Fruit fly (Drosophila melanogaster) whole organism, adult: Measurements from ENCODE around the gene alpha-Est3.

Experiments
- CG11617 ChIP-seq: fragments of 200-800 bp; sonication (Bioruptor generic); optimal IDR thresholded peaks from 2 replicates; lab custom pipeline; 2017; ENCODE audit warnings: mild to moderate bottlenecking, missing biosample characterization, missing genetic modification reagents, missing genetic modification characterization
- CG12768 ChIP-seq: fragments of 200-800 bp; sonication (Bioruptor generic); optimal IDR thresholded peaks from 2 replicates; lab custom pipeline; 2017; ENCODE audit warnings: missing biosample characterization, missing genetic modification characterization, mild to moderate bottlenecking, moderate library complexity, missing genetic modification reagents
- CG14711 ChIP-seq: fragments of 200-800 bp; sonication (Bioruptor generic); optimal IDR thresholded peaks from 2 replicates; lab custom pipeline; 2018; ENCODE audit warnings: missing biosample characterization, mild to moderate bottlenecking, missing genetic modification characterization, moderate library complexity
- CG1620 ChIP-seq: fragments of 200-800 bp; sonication (Bioruptor generic); optimal IDR thresholded peaks from 2 replicates; lab custom pipeline; 2016; ENCODE audit warnings: missing biosample characterization, missing genetic modification characterization
- CG33017 ChIP-seq: fragments of 200-800 bp; sonication (Bioruptor generic); optimal IDR thresholded peaks from 2 replicates; lab custom pipeline; 2018; ENCODE audit warnings: missing biosample characterization, mild to moderate bottlenecking, missing genetic modification characterization, moderate library complexity
- CG5204 ChIP-seq: fragments of 200-800 bp; sonication (Bioruptor generic); optimal IDR thresholded peaks from 2 replicates; lab custom pipeline; 2016; ENCODE audit warnings: missing biosample characterization, missing genetic modification characterization
- CG7045 ChIP-seq: fragments of 200-800 bp; sonication (Bioruptor generic); optimal IDR thresholded peaks from 2 replicates; lab custom pipeline; 2017; ENCODE audit warnings: missing biosample characterization, mild to moderate bottlenecking, missing genetic modification characterization
- CG7101 ChIP-seq: fragments of 200-800 bp; sonication (Bioruptor generic); optimal IDR thresholded peaks from 2 replicates; lab custom pipeline; 2018; ENCODE audit warnings: missing biosample characterization, mild to moderate bottlenecking, missing genetic modification characterization, moderate library complexity
- Clk ChIP-seq: fragments of 200-800 bp; sonication (Bioruptor generic); optimal IDR thresholded peaks from 2 replicates; lab custom pipeline; 2017; ENCODE audit warnings: missing biosample characterization, missing genetic modification characterization
- Crg-1 ChIP-seq: fragments of 200-800 bp; sonication (Bioruptor generic); optimal IDR thresholded peaks from 2 replicates; lab custom pipeline; 2016; ENCODE audit warnings: missing biosample characterization, missing genetic modification characterization
- Hr96 ChIP-seq: fragments of 200-800 bp; sonication (Bioruptor generic); optimal IDR thresholded peaks from 2 replicates; lab custom pipeline; 2016; ENCODE audit warnings: missing biosample characterization, missing genetic modification characterization
- Mnt ChIP-seq: fragments of 200-800 bp; sonication (Bioruptor generic); optimal IDR thresholded peaks from 2 replicates; lab custom pipeline; 2016; ENCODE audit warnings: missing biosample characterization, mild to moderate bottlenecking, missing genetic modification characterization
- bab1 ChIP-seq: fragments of 200-800 bp; sonication (Bioruptor generic); optimal IDR thresholded peaks from 3 replicates; lab custom pipeline; 2019; ENCODE audit warnings: missing biosample characterization, mild to moderate bottlenecking, missing genetic modification characterization, moderate library complexity
- cic ChIP-seq: fragments of 200-800 bp; sonication (Bioruptor generic); optimal IDR thresholded peaks from 2 replicates; lab custom pipeline; 2017; ENCODE audit warnings: missing biosample characterization, mild to moderate bottlenecking, missing genetic modification characterization, moderate library complexity
- cnc ChIP-seq, 2 experiments: fragments of >200 bp; optimal IDR thresholded peaks; 2 replicates each; lab custom pipeline; 2017
- kay ChIP-seq: fragments of 200-800 bp; sonication (Bioruptor generic); peaks from one replicate; lab custom pipeline; 2016; ENCODE audit warnings: missing biosample characterization, missing genetic modification characterization, borderline replicate concordance
- ovo ChIP-seq: fragments of 200-800 bp; sonication (Bioruptor generic); optimal IDR thresholded peaks from 2 replicates; lab custom pipeline; 2016; ENCODE audit warnings: missing biosample characterization, missing genetic modification characterization
- pad ChIP-seq: fragments of 200-800 bp; sonication (Bioruptor generic); optimal IDR thresholded peaks from 3 replicates; lab custom pipeline; 2017; ENCODE audit warnings: missing biosample characterization, missing genetic modification characterization, mild to moderate bottlenecking, moderate library complexity, missing genetic modification reagents
- tj ChIP-seq: fragments of 200-800 bp; sonication (Bioruptor generic); optimal IDR thresholded peaks from 3 replicates; lab custom pipeline; 2017; ENCODE audit warnings: missing biosample characterization, mild to moderate bottlenecking, missing genetic modification characterization, moderate library complexity
- toe ChIP-seq: fragments of 200-800 bp; sonication (Bioruptor generic); optimal IDR thresholded peaks from 2 replicates; lab custom pipeline; 2016; ENCODE audit warnings: missing biosample characterization, missing genetic modification characterization

Gene alpha-Est3

dm6 chr3R:7499488-7499887 is 41.9 kb downstream of the alpha-Est3 start:
- TF ChIP-seq kay (GFP tag; lab: Kevin White, UChicago) (peak; percentile 89), ovo (GFP tag; lab: Kevin White, UChicago) (no peak), cic (GFP tag; lab: Kevin White, UChicago) (peak; percentile 10)

dm6 chr3R:7497488-7497887 is 43.9 kb downstream of the alpha-Est3 start:
- TF ChIP-seq CG5204 (GFP tag; lab: Kevin White, UChicago) (no peak), CG12768 (peak; percentile 4), CG7101 (no peak), cic (GFP tag; lab: Kevin White, UChicago) (peak; percentile 33), CG11617 (GFP tag; lab: Kevin White, UChicago) (no peak), kay (GFP tag; lab: Kevin White, UChicago) (no peak), CG14711 (tag; lab: Kevin White, UChicago) (no peak), CG7045 (GFP tag; lab: Kevin White, UChicago) (no peak), toe (GFP tag; lab: Kevin White, UChicago) (no peak), Crg-1 (no peak), bab1 (peak; percentile 19), pad (GFP tag; lab: Kevin White, UChicago) (no peak), tj (GFP tag; lab: Kevin White, UChicago) (peak; percentile 81), Clk (GFP tag; lab: Kevin White, UChicago) (no peak)

dm6 chr3R:7493745-7494144 is 47.7 kb downstream of the alpha-Est3 start, which contains the start of gene alpha-Est10:
alpha-Est10 (minus strand) TSS chr3R:7493845.
- TF ChIP-seq CG7101 (no peak), ovo (GFP tag; lab: Kevin White, UChicago) (no peak), CG33017 (tag; lab: Kevin White, UChicago) (no peak), Clk (GFP tag; lab: Kevin White, UChicago) (no peak), kay (GFP tag; lab: Kevin White, UChicago) (peak; percentile 21), cnc (optimal IDR thresholded peaks at IDR 0.05; lab: Kevin White, UChicago) (no peak), CG1620 (GFP tag; lab: Kevin White, UChicago) (no peak)

dm6 chr3R:7493171-7493570 is 48.3 kb downstream of the alpha-Est3 start, which contains the start of gene CG42656:
CG42656 (minus strand) TSS chr3R:7493271.
- TF ChIP-seq CG1620 (GFP tag; lab: Kevin White, UChicago) (no peak), cnc (optimal IDR thresholded peaks at IDR 0.05; lab: Kevin White, UChicago) (no peak), CG5204 (GFP tag; lab: Kevin White, UChicago) (no peak), ovo (GFP tag; lab: Kevin White, UChicago) (no peak), CG7045 (GFP tag; lab: Kevin White, UChicago) (no peak), CG12768 (no peak), CG11617 (GFP tag; lab: Kevin White, UChicago) (no peak), Clk (GFP tag; lab: Kevin White, UChicago) (no peak), CG7101 (no peak), Hr96 (no peak), Crg-1 (no peak), toe (GFP tag; lab: Kevin White, UChicago) (no peak), CG14711 (tag; lab: Kevin White, UChicago) (no peak), Mnt (GFP tag; lab: Kevin White, UChicago) (no peak), CG33017 (tag; lab: Kevin White, UChicago) (no peak)

dm6 chr3R:7492099-7492498 is 49.3 kb downstream of the alpha-Est3 start:
- TF ChIP-seq CG12768 (no peak), cnc (optimal IDR thresholded peaks at IDR 0.05; lab: Kevin White, UChicago) (no peak), CG33017 (tag; lab: Kevin White, UChicago) (no peak), pad (GFP tag; lab: Kevin White, UChicago) (no peak), Crg-1 (no peak), CG11617 (GFP tag; lab: Kevin White, UChicago) (no peak), CG5204 (GFP tag; lab: Kevin White, UChicago) (no peak), CG1620 (GFP tag; lab: Kevin White, UChicago) (no peak), Mnt (GFP tag; lab: Kevin White, UChicago) (no peak), toe (GFP tag; lab: Kevin White, UChicago) (peak; percentile 2), kay (GFP tag; lab: Kevin White, UChicago) (peak; percentile 90), Hr96 (no peak), CG7101 (no peak), Clk (GFP tag; lab: Kevin White, UChicago) (no peak)

dm6 chr3R:7491453-7491853 is 50.0 kb downstream of the alpha-Est3 start:
- TF ChIP-seq CG7045 (GFP tag; lab: Kevin White, UChicago) (no peak), CG33017 (tag; lab: Kevin White, UChicago) (peak; percentile 31), CG12768 (peak; percentile 4), tj (GFP tag; lab: Kevin White, UChicago) (no peak), CG7101 (peak; percentile 30), Clk (GFP tag; lab: Kevin White, UChicago) (no peak), ovo (GFP tag; lab: Kevin White, UChicago) (peak; percentile 95), cic (GFP tag; lab: Kevin White, UChicago) (peak; percentile 7), pad (GFP tag; lab: Kevin White, UChicago) (peak; percentile 81), bab1 (peak; percentile 50), Crg-1 (peak; percentile 7)

- peak; percentile 48 for TF ChIP-seq bab1
- no peak for TF ChIP-seq CG5204 (GFP tag; lab: Kevin White, UChicago)
- no peak for TF ChIP-seq cnc (optimal IDR thresholded peaks at IDR 0.05; lab: Kevin White, UChicago)
Measured at dm6 chr3R:7490884-7491283, 50.5 kb downstream of the alpha-Est3 start.
